Worm (Caenorhabditis elegans): ENCODE measurements around the gene F35F11.2.

- no peak for TF ChIP-seq lin-11 (tag; optimal IDR thresholded peaks at IDR 0.05)
- no peak for TF ChIP-seq nhr-23 (tag; optimal IDR thresholded peaks at IDR 0.05)
- TF ChIP-seq egl-27 (tag; optimal IDR thresholded peaks at IDR 0.05) = no peak
- TF ChIP-seq unc-39 (tag; optimal IDR thresholded peaks at IDR 0.05) = no peak
- TF ChIP-seq nhr-6 (tag; optimal IDR thresholded peaks at IDR 0.05) = no peak
- no peak for TF ChIP-seq nhr-21 (tag; optimal IDR thresholded peaks at IDR 0.05)
- no peak for TF ChIP-seq lin-13 (GFP tag; optimal IDR thresholded peaks at IDR 0.05)
- TF ChIP-seq elt-1 (tag; optimal IDR thresholded peaks at IDR 0.05) = no peak
- no peak for TF ChIP-seq ztf-11 (tag; optimal IDR thresholded peaks at IDR 0.05)
Measured at ce11 chrIV:4082599-4082998, 42.5 kb downstream of the F35F11.2 start.
